Worm (Caenorhabditis elegans): ENCODE measurements around the gene math-15.

Gene math-15

DNA sequence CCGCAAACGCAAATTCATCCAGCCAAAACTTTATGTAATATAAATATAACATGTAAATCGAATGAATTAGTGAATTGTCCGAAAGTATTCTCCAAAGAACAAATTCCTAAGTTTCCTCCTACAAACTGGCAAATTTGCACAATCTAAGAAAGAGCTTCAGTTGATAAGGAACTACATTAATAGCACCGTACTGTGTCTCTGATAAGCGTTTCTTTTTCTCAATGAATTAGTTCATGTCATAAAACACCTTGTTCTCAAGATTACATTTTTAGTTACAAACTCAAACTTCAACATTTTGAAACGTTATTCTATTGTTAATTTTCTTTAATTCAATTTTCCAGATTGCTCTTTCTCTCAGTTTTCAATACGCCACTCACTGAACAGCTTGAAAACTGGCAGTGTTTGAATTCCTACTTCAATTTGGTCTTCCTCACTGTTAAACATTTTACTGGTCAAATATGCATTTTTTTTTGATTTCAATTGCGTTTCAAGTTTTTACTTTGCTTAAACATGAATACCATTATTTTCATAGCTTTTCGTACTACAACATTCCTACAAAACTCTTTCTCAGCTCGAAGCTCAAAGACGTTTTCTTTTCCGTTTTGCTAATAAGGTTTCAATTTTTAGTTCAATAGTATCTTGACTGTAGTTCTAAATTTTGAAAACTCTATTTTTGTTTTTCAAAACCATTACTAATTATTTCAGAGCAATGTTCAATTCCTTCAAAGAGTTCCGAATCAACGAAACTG lies at the start of gene math-15:
math-15 (plus strand) TSS at position 699 of the 749 bp plus-strand sequence.
- TF ChIP-seq elt-2 (tag; optimal IDR thresholded peaks at IDR 0.05), result peak; percentile 67
- TF ChIP-seq nhr-43 (tag; optimal IDR thresholded peaks at IDR 0.05; ENCODE audit: poor library complexity, severe bottlenecking), result no peak
- TF ChIP-seq pqm-1 (tag; optimal IDR thresholded peaks at IDR 0.05), result peak; percentile 11

DNA sequence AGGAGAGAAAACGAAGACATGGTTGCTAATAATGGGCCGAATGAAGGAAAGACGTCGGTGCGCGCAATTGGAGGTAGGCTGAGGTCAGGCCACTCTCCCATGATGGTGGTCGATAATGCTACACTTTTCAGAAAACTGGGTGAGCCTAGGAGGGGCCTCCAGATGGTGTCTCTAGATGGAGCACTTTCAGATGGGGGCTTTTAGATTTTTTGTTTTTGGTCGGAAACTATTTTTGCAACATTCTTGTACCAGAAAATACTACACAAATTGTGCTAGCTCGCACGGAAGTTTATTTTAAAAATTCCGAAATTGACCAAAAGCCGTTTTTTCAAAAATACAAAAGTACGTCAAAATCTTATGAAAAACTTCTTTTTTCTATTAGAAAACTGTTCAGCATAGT lies 47.9 kb upstream of the math-15 start, which contains the start of gene fbxb-10:
fbxb-10 (minus strand) TSS at position 101 of the 400 bp plus-strand sequence.
- TF ChIP-seq zag-1 (tag; optimal IDR thresholded peaks at IDR 0.05) (no peak), pqm-1 (tag; optimal IDR thresholded peaks at IDR 0.05) (no peak), elt-2 (tag; optimal IDR thresholded peaks at IDR 0.05) (no peak), snpc-4 (tag; optimal IDR thresholded peaks at IDR 0.05) (no peak), nhr-28 (tag; optimal IDR thresholded peaks at IDR 0.05) (no peak), skn-1 (tag; optimal IDR thresholded peaks at IDR 0.05) (no peak), nhr-76 (tag; optimal IDR thresholded peaks at IDR 0.05) (no peak), ztf-11 (tag; optimal IDR thresholded peaks at IDR 0.05) (no peak), lin-39 (tag; optimal IDR thresholded peaks at IDR 0.05) (no peak), unc-39 (tag; optimal IDR thresholded peaks at IDR 0.05) (no peak), daf-12 (tag; optimal IDR thresholded peaks at IDR 0.05) (no peak), elt-3 (tag; optimal IDR thresholded peaks at IDR 0.05) (no peak), nhr-23 (tag; optimal IDR thresholded peaks at IDR 0.05) (no peak)

DNA sequence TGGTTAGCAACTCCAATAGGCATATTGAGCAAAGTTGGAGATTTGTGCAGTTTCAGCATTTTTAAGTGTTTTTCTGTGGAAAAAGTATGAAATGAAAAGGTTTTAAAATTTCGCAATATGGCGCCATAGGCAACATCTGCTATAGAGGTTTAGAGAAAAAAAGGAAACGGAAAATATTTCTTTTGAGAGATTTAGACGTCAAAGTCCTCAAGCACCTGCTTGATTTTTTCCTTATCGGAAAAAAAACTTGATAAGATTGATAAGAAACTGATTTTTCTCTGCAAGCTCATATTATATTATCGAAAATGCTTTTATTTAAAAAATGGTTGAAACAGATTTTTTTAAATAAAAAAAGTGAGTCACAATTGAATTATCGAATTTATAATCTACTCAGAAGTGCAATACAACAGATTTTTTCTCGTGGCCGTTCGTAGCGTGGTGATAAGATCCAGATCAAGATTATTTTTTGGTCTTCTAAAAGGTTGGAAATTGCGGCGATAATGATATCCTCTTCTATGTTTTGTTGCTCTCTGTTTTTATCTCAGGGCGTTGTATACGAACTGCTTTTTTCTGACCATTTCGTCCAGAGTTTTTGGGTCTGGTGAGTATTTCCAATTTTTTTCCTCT lies 46.1 kb upstream of the math-15 start, which contains the start of gene fbxc-19:
fbxc-19 (plus strand) TSS at position 536 of the 627 bp plus-strand sequence.
- TF ChIP-seq unc-62 (GFP tag; optimal IDR thresholded peaks at IDR 0.05) (no peak), ZK546.5 (tag; optimal IDR thresholded peaks at IDR 0.05) (no peak), nfya-1 (tag; optimal IDR thresholded peaks at IDR 0.05; ENCODE audit: insufficient read depth) (peak; percentile 42), tbx-2 (tag; optimal IDR thresholded peaks at IDR 0.05) (no peak), sea-2 (GFP tag; optimal IDR thresholded peaks at IDR 0.05) (no peak), fkh-10 (GFP tag; optimal IDR thresholded peaks at IDR 0.05) (no peak), elt-2 (tag; optimal IDR thresholded peaks at IDR 0.05) (peak; percentile 99), nhr-77 (tag; optimal IDR thresholded peaks at IDR 0.05) (peak; percentile 31), mml-1 (tag; optimal IDR thresholded peaks at IDR 0.05) (no peak), ceh-9 (tag; optimal IDR thresholded peaks at IDR 0.05) (no peak), zag-1 (tag; optimal IDR thresholded peaks at IDR 0.05) (no peak), fos-1 (tag; optimal IDR thresholded peaks at IDR 0.05) (no peak), nhr-76 (tag; optimal IDR thresholded peaks at IDR 0.05) (no peak), daf-12 (tag; optimal IDR thresholded peaks at IDR 0.05) (no peak), aly-2 (tag; optimal IDR thresholded peaks at IDR 0.05) (no peak), nhr-43 (tag; optimal IDR thresholded peaks at IDR 0.05; ENCODE audit: poor library complexity, severe bottlenecking) (no peak), nhr-25 (tag; optimal IDR thresholded peaks at IDR 0.05) (no peak), elt-1 (tag; optimal IDR thresholded peaks at IDR 0.05) (no peak), ceh-82 (tag; optimal IDR thresholded peaks at IDR 0.05) (no peak), nhr-237 (tag; optimal IDR thresholded peaks at IDR 0.05) (no peak), lin-39 (tag; optimal IDR thresholded peaks at IDR 0.05) (no peak), ztf-4 (tag; optimal IDR thresholded peaks at IDR 0.05) (no peak), ztf-11 (tag; optimal IDR thresholded peaks at IDR 0.05) (no peak), ceh-16 (tag; optimal IDR thresholded peaks at IDR 0.05) (no peak), R02D3.7 (tag; optimal IDR thresholded peaks at IDR 0.05) (peak; percentile 7), nhr-12 (tag; optimal IDR thresholded peaks at IDR 0.05) (no peak), egl-27 (tag; optimal IDR thresholded peaks at IDR 0.05) (no peak), skn-1 (tag; optimal IDR thresholded peaks at IDR 0.05) (peak; percentile 26), egl-5 (tag; optimal IDR thresholded peaks at IDR 0.05) (peak; percentile 53), nhr-23 (tag; optimal IDR thresholded peaks at IDR 0.05) (peak; percentile 62), lsy-12 (tag; optimal IDR thresholded peaks at IDR 0.05) (no peak), elt-3 (tag; optimal IDR thresholded peaks at IDR 0.05) (no peak), lin-15B (tag; optimal IDR thresholded peaks at IDR 0.05) (peak; percentile 21), unc-39 (tag; optimal IDR thresholded peaks at IDR 0.05) (no peak), ceh-28 (tag; optimal IDR thresholded peaks at IDR 0.05) (peak; percentile 79), jun-1 (tag; optimal IDR thresholded peaks at IDR 0.05) (peak; percentile 85), mdl-1 (tag; optimal IDR thresholded peaks at IDR 0.05) (peak; percentile 26), nhr-28 (tag; optimal IDR thresholded peaks at IDR 0.05) (no peak), nhr-67 (tag; optimal IDR thresholded peaks at IDR 0.05) (no peak), ama-1 (optimal IDR thresholded peaks at IDR 0.05) (no peak), fkh-2 (tag; optimal IDR thresholded peaks at IDR 0.05) (no peak), snpc-4 (tag; optimal IDR thresholded peaks at IDR 0.05) (no peak), pha-4 (tag; optimal IDR thresholded peaks at IDR 0.05) (peak; percentile 89), nhr-11 (tag; optimal IDR thresholded peaks at IDR 0.05) (no peak), eor-1 (tag; optimal IDR thresholded peaks at IDR 0.05) (no peak), pqm-1 (tag; optimal IDR thresholded peaks at IDR 0.05) (peak; percentile 98)
